Worm (Caenorhabditis elegans): ENCODE data around the gene C55A1.4.

C55A1.4 gene

ce11 chrV:15610350-15610940, 32.6 kb downstream of the C55A1.4 start, which contains the start of the genes fbxa-153 and str-12 (continued):
- TF ChIP-seq unc-3 (GFP tag; conservative IDR thresholded peaks at IDR 0.05) = no peak
- no peak for TF ChIP-seq unc-3 (tag; optimal IDR thresholded peaks at IDR 0.05)
- TF ChIP-seq nhr-232 (tag; optimal IDR thresholded peaks at IDR 0.05) = no peak
- no peak for TF ChIP-seq Y22D7AL.16 (tag; optimal IDR thresholded peaks at IDR 0.05)
- peak; percentile 19 for TF ChIP-seq unc-55 (GFP tag; optimal IDR thresholded peaks at IDR 0.05)
- TF ChIP-seq hlh-30 (tag; optimal IDR thresholded peaks at IDR 0.05; ENCODE audit: insufficient read depth) = no peak
- TF ChIP-seq elt-2 (tag; optimal IDR thresholded peaks at IDR 0.05) = no peak
- no peak for TF ChIP-seq K09A11.1 (tag; optimal IDR thresholded peaks at IDR 0.05; ENCODE audit: insufficient read depth)
- TF ChIP-seq unc-86 (tag; optimal IDR thresholded peaks at IDR 0.05) = no peak
- peak; percentile 23 for TF ChIP-seq pha-2 (tag; optimal IDR thresholded peaks at IDR 0.05)
- no peak for TF ChIP-seq pat-9 (tag; optimal IDR thresholded peaks at IDR 0.05)
- no peak for TF ChIP-seq lin-11 (tag; optimal IDR thresholded peaks at IDR 0.05)
- TF ChIP-seq pha-4 (tag; optimal IDR thresholded peaks at IDR 0.05) = no peak
- TF ChIP-seq dve-1 (tag; optimal IDR thresholded peaks at IDR 0.05) = no peak
- peak; percentile 77 for TF ChIP-seq unc-42 (tag; optimal IDR thresholded peaks at IDR 0.05)
- TF ChIP-seq pros-1 (tag; optimal IDR thresholded peaks at IDR 0.05) = no peak
- TF ChIP-seq ceh-18 (tag; optimal IDR thresholded peaks at IDR 0.05) = peak; percentile 5
- TF ChIP-seq ref-2 (tag; optimal IDR thresholded peaks at IDR 0.05) = peak; percentile 56
- TF ChIP-seq fkh-6 (tag; optimal IDR thresholded peaks at IDR 0.05) = no peak
- no peak for TF ChIP-seq T23F11.4 (GFP tag; optimal IDR thresholded peaks at IDR 0.05)
- TF ChIP-seq hlh-8 (tag; optimal IDR thresholded peaks at IDR 0.05) = no peak
- TF ChIP-seq elt-4 (tag; optimal IDR thresholded peaks at IDR 0.05) = no peak
- no peak for TF ChIP-seq gmeb-2 (tag; optimal IDR thresholded peaks at IDR 0.05)
- TF ChIP-seq ceh-30 (tag; optimal IDR thresholded peaks at IDR 0.05) = no peak
- no peak for TF ChIP-seq madf-2 (tag; optimal IDR thresholded peaks at IDR 0.05)
- no peak for TF ChIP-seq pqm-1 (tag; optimal IDR thresholded peaks at IDR 0.05)
- TF ChIP-seq hlh-13 (GFP tag; optimal IDR thresholded peaks at IDR 0.05) = no peak
- TF ChIP-seq nhr-11 (tag; optimal IDR thresholded peaks at IDR 0.05) = no peak
- TF ChIP-seq npax-4 (tag; optimal IDR thresholded peaks at IDR 0.05) = no peak
- TF ChIP-seq ztf-16 (tag; optimal IDR thresholded peaks at IDR 0.05) = no peak
- no peak for TF ChIP-seq ceh-19 (GFP tag; optimal IDR thresholded peaks at IDR 0.05)
- TF ChIP-seq tbx-2 (tag; optimal IDR thresholded peaks at IDR 0.05) = peak; percentile 51
- TF ChIP-seq F13H6.1 (tag; optimal IDR thresholded peaks at IDR 0.05) = no peak
- TF ChIP-seq fkh-10 (GFP tag; optimal IDR thresholded peaks at IDR 0.05) = no peak
- TF ChIP-seq ets-4 (tag; optimal IDR thresholded peaks at IDR 0.05) = no peak
- no peak for TF ChIP-seq ceh-48 (tag; optimal IDR thresholded peaks at IDR 0.05)
- TF ChIP-seq ahr-1 (tag; optimal IDR thresholded peaks at IDR 0.05) = no peak
- TF ChIP-seq ceh-9 (tag; optimal IDR thresholded peaks at IDR 0.05) = no peak
- no peak for TF ChIP-seq hlh-6 (tag; optimal IDR thresholded peaks at IDR 0.05)
- no peak for TF ChIP-seq ceh-24 (tag; optimal IDR thresholded peaks at IDR 0.05)
- TF ChIP-seq K02D7.2 (tag; optimal IDR thresholded peaks at IDR 0.05) = no peak

ce11 chrV:15605045-15605444, 38.0 kb downstream of the C55A1.4 start, which contains the start of gene fbxa-154:
TSS of gene fbxa-154 (minus strand) at chrV:15605145.
- TF ChIP-seq ceh-14 (tag; optimal IDR thresholded peaks at IDR 0.05) (no peak), ttx-3 (tag; optimal IDR thresholded peaks at IDR 0.05) (no peak), C38D4.7 (GFP tag; optimal IDR thresholded peaks at IDR 0.05) (no peak), ceh-6 (GFP tag; optimal IDR thresholded peaks at IDR 0.05) (no peak), fkh-10 (GFP tag; optimal IDR thresholded peaks at IDR 0.05) (no peak), pax-1 (tag; optimal IDR thresholded peaks at IDR 0.05) (no peak), ceh-2 (tag; optimal IDR thresholded peaks at IDR 0.05) (no peak), ref-2 (tag; optimal IDR thresholded peaks at IDR 0.05) (no peak), hlh-13 (GFP tag; optimal IDR thresholded peaks at IDR 0.05) (no peak), K09A11.1 (tag; optimal IDR thresholded peaks at IDR 0.05; ENCODE audit: insufficient read depth) (no peak), pqm-1 (tag; optimal IDR thresholded peaks at IDR 0.05) (no peak)
